Fruit fly (Drosophila melanogaster) S2 (cell line): ENCODE data around the gene Reg-2.

Source experiments
- CG8478 ChIP-seq: fragments of >200 bp; optimal IDR thresholded peaks from 2 replicates; lab custom pipeline; 2018
- CTCF ChIP-seq, 2 experiments: fragments of >200 bp; optimal IDR thresholded peaks; 2 replicates each; lab custom pipeline; 2018

dm6 chr3L:630666-631065 is 24.3 kb upstream of the Reg-2 start:
- no peak for TF ChIP-seq CTCF (optimal IDR thresholded peaks at IDR 0.05; lab: Kevin White, UChicago)
- TF ChIP-seq CG8478 (lab: Kevin White, UChicago): no peak
